Fruit fly (Drosophila melanogaster): ENCODE data around the gene Tango6.

The Tango6 gene

DNA sequence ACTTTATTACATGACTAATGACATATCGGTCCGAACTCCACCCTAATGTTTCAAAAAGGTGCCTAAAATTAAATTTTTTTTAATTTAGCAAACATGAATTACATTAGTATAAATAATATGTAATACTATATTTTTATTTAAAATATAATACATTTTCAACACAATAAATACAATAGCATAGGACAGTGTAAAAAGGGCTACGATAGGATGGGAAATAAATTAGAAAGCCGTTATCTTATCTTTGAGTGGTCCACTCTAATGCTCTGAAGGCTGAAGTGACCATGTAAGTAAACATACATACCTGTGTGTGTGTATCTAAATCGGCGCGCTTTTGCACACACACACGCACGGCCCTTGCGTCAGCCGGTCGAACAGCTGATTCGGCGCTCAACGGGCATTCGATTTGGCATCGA, 34.1 kb downstream of the Tango6 start, which contains the start of gene CG31793 (continued):
- TF ChIP-seq corto (GFP tag; optimal IDR thresholded peaks at IDR 0.05): no peak
- peak; percentile 12; the same call in 1 of the 3 replicates for TF ChIP-seq CG14050 (GFP tag; IDR thresholded peaks at IDR 0.05)
- peak; percentile 20 for TF ChIP-seq CG9817 (tag; optimal IDR thresholded peaks at IDR 0.05)
- TF ChIP-seq inv (GFP tag; IDR thresholded peaks at IDR 0.05; ENCODE audit: partially characterized antibody): no peak
- TF ChIP-seq bowl (GFP tag; IDR thresholded peaks at IDR 0.05): no peak
- peak; percentile 65; the same call in 2 of the 4 replicates for TF ChIP-seq chinmo (GFP tag; IDR thresholded peaks at IDR 0.05; ENCODE audit: partially characterized antibody)
- no peak for TF ChIP-seq CG1529 (GFP tag; optimal IDR thresholded peaks at IDR 0.05)
- no peak for TF ChIP-seq gt (GFP tag; IDR thresholded peaks at IDR 0.05)
- peak; percentile 82 for TF ChIP-seq CG18599 (GFP tag; optimal IDR thresholded peaks at IDR 0.05)
- TF ChIP-seq Sry-δ (GFP tag; optimal IDR thresholded peaks at IDR 0.05): no peak
- peak; percentile 56 for TF ChIP-seq CG9932 (GFP tag; IDR thresholded peaks at IDR 0.05)
- no peak for TF ChIP-seq pnt (GFP tag; optimal IDR thresholded peaks at IDR 0.05)
- no peak for TF ChIP-seq CG30431 (GFP tag; optimal IDR thresholded peaks at IDR 0.05)
- TF ChIP-seq CG42726 (GFP tag; IDR thresholded peaks at IDR 0.05; ENCODE audit: partially characterized antibody): no peak
- TF ChIP-seq Max (GFP tag; optimal IDR thresholded peaks at IDR 0.05): no peak
- TF ChIP-seq CG31365 (tag; optimal IDR thresholded peaks at IDR 0.05): no peak
- no peak for TF ChIP-seq slou (GFP tag; optimal IDR thresholded peaks at IDR 0.05)
- no peak for TF ChIP-seq chif (GFP tag; optimal IDR thresholded peaks at IDR 0.05)
- no peak for TF ChIP-seq abd-A (tag; optimal IDR thresholded peaks at IDR 0.05)
- no peak for TF ChIP-seq CG3407 (GFP tag; optimal IDR thresholded peaks at IDR 0.05)
- no peak for TF ChIP-seq schlank (tag; optimal IDR thresholded peaks at IDR 0.05)
- no peak for TF ChIP-seq knrl (GFP tag; IDR thresholded peaks at IDR 0.05; ENCODE audit: partially characterized antibody)
- no peak for TF ChIP-seq aop (GFP tag; IDR thresholded peaks at IDR 0.05)
- no peak for TF ChIP-seq CG7987 (GFP tag; optimal IDR thresholded peaks at IDR 0.05)
- no peak for TF ChIP-seq oc (tag; optimal IDR thresholded peaks at IDR 0.05)
- TF ChIP-seq nerfin-1 (tag; optimal IDR thresholded peaks at IDR 0.05): peak; percentile 8
- TF ChIP-seq CHES-1-like (GFP tag; optimal IDR thresholded peaks at IDR 0.05): no peak
- 0 out of 2 replicates have a peak, but pooled peaks have one; percentile 12 for TF ChIP-seq CG3847 (GFP tag; IDR thresholded peaks at IDR 0.05)
- no peak for TF ChIP-seq CG14441 (GFP tag; IDR thresholded peaks at IDR 0.05)
- peak; percentile 51 for TF ChIP-seq CG9727 (GFP tag; optimal IDR thresholded peaks at IDR 0.05)
- no peak for TF ChIP-seq tio (GFP tag; optimal IDR thresholded peaks at IDR 0.05)
- no peak for TF ChIP-seq Blimp-1 (GFP tag; optimal IDR thresholded peaks at IDR 0.05)
- no peak for TF ChIP-seq Awh (GFP tag; IDR thresholded peaks at IDR 0.05)
- TF ChIP-seq fd96Cb (tag; optimal IDR thresholded peaks at IDR 0.05): peak; percentile 26
- TF ChIP-seq Hr3 (GFP tag; optimal IDR thresholded peaks at IDR 0.05): peak; percentile 24
- TF ChIP-seq CG32532 (GFP tag; IDR thresholded peaks at IDR 0.05): peak; percentile 71; the same call in 1 of the 2 replicates
- TF ChIP-seq luna (GFP tag; optimal IDR thresholded peaks at IDR 0.05): no peak
- no peak for TF ChIP-seq lola (GFP tag; optimal IDR thresholded peaks at IDR 0.05)
- TF ChIP-seq pros (GFP tag; optimal IDR thresholded peaks at IDR 0.05): no peak
- no peak for TF ChIP-seq CG7271 (tag; optimal IDR thresholded peaks at IDR 0.05)
- TF ChIP-seq CG13287 (GFP tag; IDR thresholded peaks at IDR 0.05; ENCODE audit: partially characterized antibody): peak; percentile 45; the same call in 1 of the 2 replicates
- peak in 1 of 2 experiments; percentile 61 for TF ChIP-seq Pdp1 (GFP tag; optimal IDR thresholded peaks at IDR 0.05)
- TF ChIP-seq hkb (optimal IDR thresholded peaks at IDR 0.05): no peak
- TF ChIP-seq hkb (GFP tag; IDR thresholded peaks at IDR 0.05): peak; percentile 63
- no peak for TF ChIP-seq Mrtf (GFP tag; IDR thresholded peaks at IDR 0.05)
- TF ChIP-seq mam (GFP tag; optimal IDR thresholded peaks at IDR 0.05): no peak
- TF ChIP-seq pzg (GFP tag; optimal IDR thresholded peaks at IDR 0.05): peak; percentile 12
- no peak for TF ChIP-seq ham (GFP tag; IDR thresholded peaks at IDR 0.05)
- peak; percentile 72 for TF ChIP-seq CG13894 (tag; optimal IDR thresholded peaks at IDR 0.05)
- 0 out of 2 replicates have a peak, but pooled peaks have one; percentile 22 for TF ChIP-seq H2.0 (GFP tag; IDR thresholded peaks at IDR 0.05)
